Fruit fly (Drosophila melanogaster) whole organism, prepupa: ENCODE results near the gene Grip71.
A peak's percentile ranks its signal among the peaks of the same experiment; 100 is the strongest.

Experiments used
- Blimp-1 ChIP-seq: fragments of 200-800 bp; sonication (Bioruptor generic); optimal IDR thresholded peaks from 3 replicates; lab custom pipeline; 2017; ENCODE audit warnings: missing biosample characterization, missing genetic modification characterization, mild to moderate bottlenecking, moderate library complexity, missing genetic modification reagents
- CG10631 ChIP-seq: fragments of 200-800 bp; sonication (Bioruptor generic); optimal IDR thresholded peaks from 2 replicates; lab custom pipeline; 2016; ENCODE audit warnings: missing biosample characterization, missing genetic modification characterization
- CG11294 ChIP-seq: fragments of 200-800 bp; sonication (Bioruptor generic); IDR thresholded peaks from 2 replicates; pipeline ENCODE4 v1.3.6; 2022; ENCODE audit warnings: missing biosample characterization, missing genetic modification characterization
- CG11902 ChIP-seq: fragments of 200-800 bp; sonication (Bioruptor generic); optimal IDR thresholded peaks from 3 replicates; lab custom pipeline; 2016; ENCODE audit warnings: missing biosample characterization, missing genetic modification characterization
- CG15336 ChIP-seq: fragments of 200-800 bp; sonication (Bioruptor generic); IDR thresholded peaks from 2 replicates; pipeline ENCODE4 v1.3.6; 2022; ENCODE audit warnings: missing biosample characterization, missing genetic modification characterization
- CG1621 ChIP-seq: fragments of 200-800 bp; sonication (Bioruptor generic); optimal IDR thresholded peaks from 3 replicates; lab custom pipeline; 2018; ENCODE audit warnings: missing biosample characterization, mild to moderate bottlenecking, missing genetic modification characterization
- CG3032 ChIP-seq: fragments of 200-800 bp; optimal IDR thresholded peaks from 2 replicates; lab custom pipeline; 2019; ENCODE audit warnings: missing biosample characterization, mild to moderate bottlenecking, missing genetic modification characterization, moderate library complexity
- CG31627 ChIP-seq: fragments of 200-800 bp; sonication (Bioruptor generic); optimal IDR thresholded peaks from 3 replicates; lab custom pipeline; 2016; ENCODE audit warnings: missing biosample characterization, missing genetic modification characterization
- CG32006 ChIP-seq: fragments of 200-800 bp; sonication (Bioruptor generic); optimal IDR thresholded peaks from 3 replicates; lab custom pipeline; 2017; ENCODE audit warnings: missing biosample characterization, mild to moderate bottlenecking, missing genetic modification characterization
- CG3919 ChIP-seq: fragments of 200-800 bp; sonication (Bioruptor generic); optimal IDR thresholded peaks from 3 replicates; lab custom pipeline; 2016; ENCODE audit warnings: missing biosample characterization, missing genetic modification characterization
- CG4318 ChIP-seq: fragments of 200-800 bp; sonication (Bioruptor generic); optimal IDR thresholded peaks from 3 replicates; lab custom pipeline; 2017; ENCODE audit warnings: missing biosample characterization, mild to moderate bottlenecking, missing genetic modification characterization
- CG6163 ChIP-seq: fragments of 200-800 bp; sonication (Bioruptor generic); IDR thresholded peaks from 3 replicates; pipeline ENCODE4 v1.3.6; 2022; ENCODE audit warnings: missing biosample characterization, missing genetic modification characterization
- CG6276 ChIP-seq: fragments of 200-800 bp; sonication (Bioruptor generic); optimal IDR thresholded peaks from 2 replicates; lab custom pipeline; 2017; ENCODE audit warnings: missing biosample characterization, mild to moderate bottlenecking, missing genetic modification characterization
- CG6808 ChIP-seq: fragments of 200-800 bp; sonication (Bioruptor generic); optimal IDR thresholded peaks from 3 replicates; lab custom pipeline; 2017; ENCODE audit warnings: missing biosample characterization, missing genetic modification characterization, mild to moderate bottlenecking, moderate library complexity, missing genetic modification reagents
- CG6854 ChIP-seq: fragments of 200-800 bp; sonication (Bioruptor generic); optimal IDR thresholded peaks from 2 replicates; lab custom pipeline; 2017; ENCODE audit warnings: missing biosample characterization, mild to moderate bottlenecking, missing genetic modification characterization
- CG7368 ChIP-seq: fragments of 200-800 bp; sonication (Bioruptor generic); optimal IDR thresholded peaks from 3 replicates; lab custom pipeline; 2016; ENCODE audit warnings: missing biosample characterization, missing genetic modification characterization
- CG8119 ChIP-seq: fragments of 200-800 bp; sonication (Bioruptor generic); IDR thresholded peaks from 3 replicates; pipeline ENCODE4 v1.3.6; 2022; ENCODE audit warnings: missing biosample characterization, missing genetic modification characterization
- CG8319 ChIP-seq: fragments of 200-800 bp; sonication (Bioruptor generic); optimal IDR thresholded peaks from 3 replicates; lab custom pipeline; 2016; ENCODE audit warnings: missing biosample characterization, missing genetic modification characterization
- CG8632 ChIP-seq: fragments of 200-800 bp; sonication (Bioruptor generic); optimal IDR thresholded peaks from 3 replicates; lab custom pipeline; 2016; ENCODE audit warnings: missing biosample characterization, missing genetic modification characterization
- CG9139 ChIP-seq: fragments of 200-800 bp; sonication (Bioruptor generic); optimal IDR thresholded peaks from 3 replicates; lab custom pipeline; 2017; ENCODE audit warnings: missing biosample characterization, mild to moderate bottlenecking, missing genetic modification characterization
- Eip78C ChIP-seq: fragments of 200-800 bp; sonication (Bioruptor generic); peaks from one replicate; lab custom pipeline; 2016; ENCODE audit warnings: missing biosample characterization, missing genetic modification characterization
- Eip93F ChIP-seq: fragments of 200-800 bp; sonication (Bioruptor generic); optimal IDR thresholded peaks from 2 replicates; lab custom pipeline; 2016; ENCODE audit warnings: missing biosample characterization, mild to moderate bottlenecking, missing genetic modification characterization
- Gug ChIP-seq: fragments of 200-800 bp; sonication (Bioruptor generic); IDR thresholded peaks from 2 replicates; pipeline ENCODE4 v1.3.6; 2022; ENCODE audit warnings: missing biosample characterization, missing genetic modification characterization
- Hr38 ChIP-seq: sonication (Bioruptor generic); optimal IDR thresholded peaks from 2 replicates; lab custom pipeline; 2016; ENCODE audit warnings: missing biosample characterization, missing genetic modification characterization
- Hr39 ChIP-seq: fragments of 200-800 bp; sonication (Bioruptor generic); optimal IDR thresholded peaks from 2 replicates; lab custom pipeline; 2016; ENCODE audit warnings: missing biosample characterization, missing genetic modification characterization
- Hr4 ChIP-seq: fragments of 200-800 bp; sonication (Bioruptor generic); optimal IDR thresholded peaks from 3 replicates; lab custom pipeline; 2016; ENCODE audit warnings: missing biosample characterization, missing genetic modification characterization
- OdsH ChIP-seq: fragments of 200-800 bp; sonication (Bioruptor generic); optimal IDR thresholded peaks from 3 replicates; lab custom pipeline; 2016; ENCODE audit warnings: missing biosample characterization, missing genetic modification characterization
- Sox15 ChIP-seq: fragments of 200-800 bp; sonication (Bioruptor generic); optimal IDR thresholded peaks from 3 replicates; lab custom pipeline; 2016; ENCODE audit warnings: missing biosample characterization, missing genetic modification characterization
- achi ChIP-seq: fragments of 200-800 bp; sonication (Bioruptor generic); optimal IDR thresholded peaks from 3 replicates; lab custom pipeline; 2016; ENCODE audit warnings: missing biosample characterization, missing genetic modification characterization
- acj6 ChIP-seq: fragments of 200-800 bp; sonication (Bioruptor generic); optimal IDR thresholded peaks from 3 replicates; lab custom pipeline; 2016; ENCODE audit warnings: missing biosample characterization, missing genetic modification characterization
- dac ChIP-seq: fragments of 200-800 bp; sonication (Bioruptor generic); optimal IDR thresholded peaks from 2 replicates; lab custom pipeline; 2017; ENCODE audit warnings: missing biosample characterization, mild to moderate bottlenecking, missing genetic modification characterization
- dsx ChIP-seq: fragments of 200-800 bp; optimal IDR thresholded peaks from 3 replicates; lab custom pipeline; 2019; ENCODE audit warnings: missing biosample characterization, mild to moderate bottlenecking, missing genetic modification characterization, moderate library complexity; ENCODE audit not compliant: poor library complexity, severe bottlenecking
- eg ChIP-seq: fragments of 200-800 bp; sonication (Bioruptor generic); IDR thresholded peaks from 3 replicates; pipeline ENCODE4 v1.3.6; 2022; ENCODE audit warnings: missing biosample characterization, missing genetic modification characterization
- esn ChIP-seq: fragments of 200-800 bp; sonication (Bioruptor generic); optimal IDR thresholded peaks from 2 replicates; lab custom pipeline; 2016; ENCODE audit warnings: missing biosample characterization, mild to moderate bottlenecking, missing genetic modification characterization, moderate library complexity
- fd85E ChIP-seq: fragments of 200-800 bp; sonication (Bioruptor generic); optimal IDR thresholded peaks from 3 replicates; lab custom pipeline; 2016; ENCODE audit warnings: missing biosample characterization, missing genetic modification characterization
- fkh ChIP-seq: fragments of 200-800 bp; sonication (Bioruptor generic); optimal IDR thresholded peaks from 3 replicates; lab custom pipeline; 2017; ENCODE audit warnings: missing biosample characterization, mild to moderate bottlenecking, missing genetic modification characterization, moderate library complexity
- lz ChIP-seq: fragments of 200-800 bp; sonication (Bioruptor generic); optimal IDR thresholded peaks from 3 replicates; lab custom pipeline; 2016; ENCODE audit warnings: missing biosample characterization, missing genetic modification characterization
- net ChIP-seq: fragments of 200-800 bp; sonication (Bioruptor generic); optimal IDR thresholded peaks from 3 replicates; lab custom pipeline; 2016; ENCODE audit warnings: missing biosample characterization, missing genetic modification characterization
- pdm3 ChIP-seq: fragments of 200-800 bp; sonication (Bioruptor generic); optimal IDR thresholded peaks from 3 replicates; lab custom pipeline; 2016; ENCODE audit warnings: missing biosample characterization, missing genetic modification characterization
- salr ChIP-seq, 2 experiments: fragments of 200-800 bp; sonication (Bioruptor generic); optimal IDR thresholded peaks; 3 replicates each; lab custom pipeline; 2016 to 2018; ENCODE audit warnings: missing biosample characterization in 2 of 2, missing genetic modification characterization in 2 of 2, mild to moderate bottlenecking in 1 of 2
- spab ChIP-seq: fragments of 200-800 bp; sonication (Bioruptor generic); optimal IDR thresholded peaks from 2 replicates; lab custom pipeline; 2017; ENCODE audit warnings: missing biosample characterization, mild to moderate bottlenecking, missing genetic modification characterization, missing genetic modification reagents
- ss ChIP-seq, 2 experiments: fragments of 200-800 bp; sonication (Bioruptor generic); optimal IDR thresholded peaks; 2 replicates in 1 of 2; 3 replicates in 1 of 2; lab custom pipeline; 2017 to 2018; ENCODE audit warnings: mild to moderate bottlenecking in 2 of 2, missing biosample characterization in 2 of 2, missing genetic modification characterization in 2 of 2, moderate library complexity in 1 of 2
- svp ChIP-seq: fragments of 200-800 bp; sonication (Bioruptor generic); peaks from one replicate; lab custom pipeline; 2016; ENCODE audit warnings: missing biosample characterization, missing genetic modification characterization
- vri ChIP-seq: fragments of 200-800 bp; sonication (Bioruptor generic); optimal IDR thresholded peaks from 3 replicates; lab custom pipeline; 2016; ENCODE audit warnings: missing biosample characterization, mild to moderate bottlenecking, missing genetic modification characterization

Gene Grip71

dm6 chr2L:18695404-18695804 lies 13.2 kb upstream of the Grip71 start, which contains the start of the genes CG10383 and CG10338 (continued):
- TF ChIP-seq vri (GFP tag; lab: Kevin White, UChicago) (peak; percentile 75), CG7368 (GFP tag; lab: Kevin White, UChicago) (peak; percentile 86), CG9139 (GFP tag; lab: Kevin White, UChicago) (no peak), acj6 (GFP tag; lab: Kevin White, UChicago) (peak; percentile 89), Gug (GFP tag; lab: Robert Waterston, UW) (peak; percentile 86), ss (GFP tag; optimal IDR thresholded peaks at IDR 0.05; lab: Kevin White, UChicago) (peak; percentile 30 to 33), OdsH (peak; percentile 89), svp (GFP tag; lab: Kevin White, UChicago) (peak; percentile 93), CG15336 (peak; percentile 84), spab (GFP tag; lab: Kevin White, UChicago) (peak; percentile 41), CG8119 (GFP tag; lab: Robert Waterston, UW) (peak; percentile 69; the same call in 2 of the 3 replicates), CG10631 (GFP tag; lab: Kevin White, UChicago) (peak; percentile 84), fd85E (GFP tag; lab: Kevin White, UChicago) (peak; percentile 77), CG6163 (peak; percentile 95)

dm6 chr2L:18698559-18699130 lies 10.0 kb upstream of the Grip71 start, which contains the start of gene CG10341:
Gene CG10341 (plus strand): TSS chr2L:18698714.
- TF ChIP-seq acj6 (GFP tag; lab: Kevin White, UChicago) = no peak
- TF ChIP-seq Eip78C (GFP tag; lab: Kevin White, UChicago) = peak; percentile 63

dm6 chr2L:18702721-18703488 lies 5.7 kb upstream of the Grip71 start, which contains the start of the genes CG10376 and CG10343:
Gene CG10376 (minus strand): TSS chr2L:18703105.
Gene CG10343 (plus strand): TSS chr2L:18703473.
- TF ChIP-seq CG11902 (GFP tag; lab: Kevin White, UChicago) (peak; percentile 80), Sox15 (peak; percentile 88), Gug (GFP tag; lab: Robert Waterston, UW) (peak; percentile 85), CG1621 (peak; percentile 42), CG4318 (GFP tag; lab: Kevin White, UChicago) (no peak), CG6808 (GFP tag; lab: Kevin White, UChicago) (peak; percentile 77), CG6163 (peak; percentile 76), Hr38 (GFP tag; lab: Kevin White, UChicago) (no peak), CG31627 (GFP tag; lab: Kevin White, UChicago) (peak; percentile 79), CG8319 (GFP tag; lab: Kevin White, UChicago) (peak; percentile 59), achi (peak; percentile 82), CG6854 (GFP tag; lab: Kevin White, UChicago) (peak; percentile 10), CG8632 (GFP tag; lab: Kevin White, UChicago) (peak; percentile 82), CG15336 (peak; percentile 77), svp (GFP tag; lab: Kevin White, UChicago) (peak; percentile 81), net (GFP tag; lab: Kevin White, UChicago) (peak; percentile 60), CG3919 (peak; percentile 76), dsx (GFP tag; lab: Kevin White, UChicago) (peak; percentile 84), Hr39 (GFP tag; lab: Kevin White, UChicago) (peak; percentile 75), Blimp-1 (GFP tag; lab: Kevin White, UChicago) (peak; percentile 61), CG8119 (GFP tag; lab: Robert Waterston, UW) (peak; percentile 85), esn (GFP tag; lab: Kevin White, UChicago) (peak; percentile 78), fkh (GFP tag; lab: Kevin White, UChicago) (peak; percentile 91), CG7368 (GFP tag; lab: Kevin White, UChicago) (peak; percentile 55), vri (GFP tag; lab: Kevin White, UChicago) (peak; percentile 11), Eip93F (no peak), lz (GFP tag; lab: Kevin White, UChicago) (peak; percentile 68), CG32006 (peak; percentile 93), salr (GFP tag; optimal IDR thresholded peaks at IDR 0.05; lab: Kevin White, UChicago) (peak; percentile 54 to 80), eg (peak; percentile 82), CG11294 (GFP tag; lab: Robert Waterston, UW) (peak; percentile 84), CG6276 (GFP tag; lab: Kevin White, UChicago) (no peak), Hr4 (GFP tag; lab: Kevin White, UChicago) (peak; percentile 82), CG9139 (GFP tag; lab: Kevin White, UChicago) (no peak), pdm3 (GFP tag; lab: Kevin White, UChicago) (no peak), CG3032 (peak; percentile 92), dac (peak; percentile 73)
